Fruit fly (Drosophila melanogaster) Kc167 (cell line): ENCODE measurements around the gene CG43739.

ENCODE experiments used
- Myc ChIP-seq: fragments of >200 bp; optimal IDR thresholded peaks from 2 replicates; lab custom pipeline; 2017; ENCODE audit warnings: missing external identifiers
- Sin3A ChIP-seq: fragments of >200 bp; optimal IDR thresholded peaks from 2 replicates; lab custom pipeline; 2018; ENCODE audit warnings: missing external identifiers
- h ChIP-seq: fragments of >200 bp; optimal IDR thresholded peaks from 3 replicates; lab custom pipeline; 2018; ENCODE audit warnings: missing external identifiers
- insv ChIP-seq: fragments of >200 bp; optimal IDR thresholded peaks from 3 replicates; lab custom pipeline; 2018; ENCODE audit warnings: missing external identifiers
- psq ChIP-seq: fragments of >200 bp; optimal IDR thresholded peaks from 2 replicates; lab custom pipeline; 2017; ENCODE audit warnings: missing external identifiers
- ttk ChIP-seq: sonication (Bioruptor generic); optimal IDR thresholded peaks from 2 replicates; lab custom pipeline; 2017; ENCODE audit warnings: missing external identifiers

- TF ChIP-seq h: no peak
- no peak for TF ChIP-seq psq
- TF ChIP-seq ttk (lab: Kevin White, UChicago): no peak
- TF ChIP-seq Sin3A (lab: Kevin White, UChicago): no peak
- no peak for TF ChIP-seq insv (lab: Kevin White, UChicago)
- no peak for TF ChIP-seq Myc (lab: Kevin White, UChicago)
These were observed 88.9 kb downstream of the CG43739 start for dm6 chr2L:20829755-20830396.
